Fruit fly (Drosophila melanogaster) whole organism, pupa: ENCODE results near the gene CG13795.

ENCODE experiments used
- CG10348 ChIP-seq: fragments of 200-800 bp; sonication (Bioruptor generic); IDR thresholded peaks from 2 replicates; pipeline ENCODE4 v1.3.6; 2022; ENCODE audit warnings: missing biosample characterization, missing genetic modification characterization
- CG12605 ChIP-seq: fragments of 200-800 bp; sonication (Bioruptor generic); IDR thresholded peaks from 2 replicates; pipeline ENCODE4 v1.3.6; 2022; ENCODE audit warnings: missing biosample characterization, missing genetic modification characterization
- CG13204 ChIP-seq: fragments of 200-800 bp; sonication (Bioruptor generic); optimal IDR thresholded peaks from 2 replicates; lab custom pipeline; 2018; ENCODE audit warnings: missing biosample characterization, mild to moderate bottlenecking, missing genetic modification characterization, moderate library complexity
- CG14655 ChIP-seq: fragments of 200-800 bp; sonication (Bioruptor generic); optimal IDR thresholded peaks from 3 replicates; lab custom pipeline; 2017; ENCODE audit warnings: mild to moderate bottlenecking, missing biosample characterization, missing genetic modification reagents, missing genetic modification characterization
- CG15710 ChIP-seq: fragments of 200-800 bp; sonication (Bioruptor generic); optimal IDR thresholded peaks from 2 replicates; lab custom pipeline; 2018; ENCODE audit warnings: missing biosample characterization, mild to moderate bottlenecking, missing genetic modification characterization, moderate library complexity
- CG17806 ChIP-seq: fragments of 200-800 bp; sonication (Bioruptor generic); optimal IDR thresholded peaks from 2 replicates; lab custom pipeline; 2018; ENCODE audit warnings: missing biosample characterization, mild to moderate bottlenecking, missing genetic modification characterization, moderate library complexity
- CG32121 ChIP-seq: fragments of 200-800 bp; sonication (Bioruptor generic); IDR thresholded peaks from 2 replicates; pipeline ENCODE4 v1.3.6; 2022; ENCODE audit warnings: missing biosample characterization, missing genetic modification characterization
- CG34367 ChIP-seq: fragments of 200-800 bp; sonication (Bioruptor generic); optimal IDR thresholded peaks from 2 replicates; lab custom pipeline; 2018; ENCODE audit warnings: missing biosample characterization, mild to moderate bottlenecking, missing genetic modification characterization
- CG4496 ChIP-seq: fragments of 200-800 bp; sonication (Bioruptor generic); IDR thresholded peaks from 3 replicates; pipeline ENCODE4 v1.3.6; 2022; ENCODE audit warnings: missing biosample characterization, missing genetic modification characterization
- CG8159 ChIP-seq: fragments of 200-800 bp; sonication (Bioruptor generic); optimal IDR thresholded peaks from 3 replicates; lab custom pipeline; 2018; ENCODE audit warnings: missing biosample characterization, mild to moderate bottlenecking, missing genetic modification characterization, moderate library complexity
- CG8301 ChIP-seq: fragments of 200-800 bp; sonication (Bioruptor generic); optimal IDR thresholded peaks from 2 replicates; lab custom pipeline; 2018; ENCODE audit warnings: missing biosample characterization, mild to moderate bottlenecking, missing genetic modification characterization
- CG9948 ChIP-seq: fragments of 200-800 bp; sonication (Bioruptor generic); optimal IDR thresholded peaks from 2 replicates; lab custom pipeline; 2018; ENCODE audit warnings: missing biosample characterization, mild to moderate bottlenecking, missing genetic modification characterization, moderate library complexity
- D1 ChIP-seq: fragments of 200-800 bp; sonication (Bioruptor generic); optimal IDR thresholded peaks from 2 replicates; lab custom pipeline; 2018; ENCODE audit warnings: missing biosample characterization, mild to moderate bottlenecking, missing genetic modification characterization, moderate library complexity
- EcR ChIP-seq: fragments of 200-800 bp; sonication (Bioruptor generic); optimal IDR thresholded peaks from 3 replicates; lab custom pipeline; 2019; ENCODE audit warnings: missing biosample characterization, missing genetic modification characterization, mild to moderate bottlenecking, moderate library complexity, missing genetic modification reagents
- Ets98B ChIP-seq: fragments of 200-800 bp; sonication (Bioruptor generic); IDR thresholded peaks from 2 replicates; pipeline ENCODE4 v1.3.6; 2022; ENCODE audit warnings: missing biosample characterization, missing genetic modification characterization
- Pif1A ChIP-seq: fragments of 200-800 bp; sonication (Bioruptor generic); optimal IDR thresholded peaks from 3 replicates; lab custom pipeline; 2016; ENCODE audit warnings: missing biosample characterization, missing genetic modification characterization
- Pif1B ChIP-seq: fragments of 200-800 bp; sonication (Bioruptor generic); optimal IDR thresholded peaks from 3 replicates; lab custom pipeline; 2016; ENCODE audit warnings: missing biosample characterization, missing genetic modification characterization
- Snoo ChIP-seq: fragments of 200-800 bp; sonication (Bioruptor generic); optimal IDR thresholded peaks from 3 replicates; lab custom pipeline; 2017; ENCODE audit warnings: missing biosample characterization, mild to moderate bottlenecking, missing genetic modification characterization, inconsistent platforms
- fd96Ca ChIP-seq: fragments of 200-800 bp; sonication (Bioruptor generic); IDR thresholded peaks from 3 replicates; pipeline ENCODE4 v1.3.6; 2022; ENCODE audit warnings: missing biosample characterization, missing genetic modification characterization
- gl ChIP-seq: fragments of 200-800 bp; sonication (Bioruptor generic); optimal IDR thresholded peaks from 2 replicates; lab custom pipeline; 2018; ENCODE audit warnings: missing biosample characterization, mild to moderate bottlenecking, missing genetic modification characterization
- rn ChIP-seq: fragments of 200-800 bp; sonication (Bioruptor generic); IDR thresholded peaks from 2 replicates; pipeline ENCODE4 v1.3.6; 2022; ENCODE audit warnings: missing biosample characterization, missing genetic modification characterization

The CG13795 gene

dm6 chr2L:7690961-7691360 is 35.1 kb downstream of the CG13795 start, which contains the start of gene CG18585:
Gene CG18585, minus strand, starts transcription at chr2L:7691061.
- TF ChIP-seq Pif1A = no peak
- TF ChIP-seq fd96Ca = no peak
- no peak for TF ChIP-seq CG8301 (tag; lab: Kevin White, UChicago)

dm6 chr2L:7690449-7690848 is 35.6 kb downstream of the CG13795 start:
- no peak for TF ChIP-seq EcR
- no peak for TF ChIP-seq CG15710
- no peak for TF ChIP-seq CG14655 (GFP tag; lab: Kevin White, UChicago)
- no peak for TF ChIP-seq Ets98B
- TF ChIP-seq Snoo (tag; lab: Kevin White, UChicago) = no peak
- no peak for TF ChIP-seq CG34367 (tag; lab: Kevin White, UChicago)
- TF ChIP-seq CG17806 = no peak
- TF ChIP-seq CG4496 (GFP tag; lab: Robert Waterston, UW) = no peak
- no peak for TF ChIP-seq CG8159 (tag; lab: Kevin White, UChicago)
- no peak for TF ChIP-seq fd96Ca
- no peak for TF ChIP-seq CG10348 (GFP tag; lab: Robert Waterston, UW)
- no peak for TF ChIP-seq CG9948 (tag; lab: Kevin White, UChicago)
- TF ChIP-seq CG12605 (GFP tag; lab: Robert Waterston, UW) = no peak
- TF ChIP-seq Pif1A = no peak
- no peak for TF ChIP-seq CG8301 (tag; lab: Kevin White, UChicago)
- no peak for TF ChIP-seq rn (GFP tag; lab: Robert Waterston, UW)
- no peak for TF ChIP-seq Pif1B (GFP tag; lab: Kevin White, UChicago)
- TF ChIP-seq CG32121 = no peak
- TF ChIP-seq, all 21 proteins: peak for 0

- TF ChIP-seq CG17806 (no peak), Pif1B (GFP tag; lab: Kevin White, UChicago) (no peak), CG32121 (no peak), CG9948 (tag; lab: Kevin White, UChicago) (no peak), CG10348 (GFP tag; lab: Robert Waterston, UW) (no peak), CG34367 (tag; lab: Kevin White, UChicago) (no peak)
Measured at dm6 chr2L:7685290-7685689, 40.8 kb downstream of the CG13795 start.

- TF ChIP-seq CG15710 = no peak
- no peak for TF ChIP-seq CG12605 (GFP tag; lab: Robert Waterston, UW)
- TF ChIP-seq CG8301 (tag; lab: Kevin White, UChicago) = no peak
- TF ChIP-seq D1 (tag; lab: Kevin White, UChicago) = no peak
- no peak for TF ChIP-seq CG4496 (GFP tag; lab: Robert Waterston, UW)
- no peak for TF ChIP-seq CG13204
- no peak for TF ChIP-seq rn (GFP tag; lab: Robert Waterston, UW)
- no peak for TF ChIP-seq CG9948 (tag; lab: Kevin White, UChicago)
- no peak for TF ChIP-seq EcR
- no peak for TF ChIP-seq gl (tag; lab: Kevin White, UChicago)
- TF ChIP-seq Pif1B (GFP tag; lab: Kevin White, UChicago) = no peak
- no peak for TF ChIP-seq CG10348 (GFP tag; lab: Robert Waterston, UW)
- TF ChIP-seq Snoo (tag; lab: Kevin White, UChicago) = no peak
- TF ChIP-seq Ets98B = no peak
- no peak for TF ChIP-seq CG8159 (tag; lab: Kevin White, UChicago)
- TF ChIP-seq CG34367 (tag; lab: Kevin White, UChicago) = no peak
- TF ChIP-seq Pif1A = no peak
- no peak for TF ChIP-seq CG14655 (GFP tag; lab: Kevin White, UChicago)
Measured at dm6 chr2L:7680298-7680697, 45.8 kb downstream of the CG13795 start.

- TF ChIP-seq CG9948 (tag; lab: Kevin White, UChicago) (no peak), rn (GFP tag; lab: Robert Waterston, UW) (no peak), CG12605 (GFP tag; lab: Robert Waterston, UW) (no peak), gl (tag; lab: Kevin White, UChicago) (no peak), Snoo (tag; lab: Kevin White, UChicago) (no peak), D1 (tag; lab: Kevin White, UChicago) (no peak), CG15710 (no peak), Ets98B (no peak), EcR (no peak), CG32121 (no peak), CG4496 (GFP tag; lab: Robert Waterston, UW) (no peak), CG17806 (no peak), fd96Ca (no peak), Pif1A (no peak), CG8301 (tag; lab: Kevin White, UChicago) (no peak)
Measured at dm6 chr2L:7678095-7678784, 47.9 kb downstream of the CG13795 start.

dm6 chr2L:7676982-7677381 is 49.1 kb downstream of the CG13795 start:
- TF ChIP-seq fd96Ca (no peak), CG17806 (no peak), CG13204 (no peak), CG15710 (no peak), CG12605 (GFP tag; lab: Robert Waterston, UW) (no peak), CG14655 (GFP tag; lab: Kevin White, UChicago) (no peak), rn (GFP tag; lab: Robert Waterston, UW) (no peak), D1 (tag; lab: Kevin White, UChicago) (no peak), CG10348 (GFP tag; lab: Robert Waterston, UW) (no peak), Snoo (tag; lab: Kevin White, UChicago) (no peak), CG32121 (no peak), CG34367 (tag; lab: Kevin White, UChicago) (no peak), CG4496 (GFP tag; lab: Robert Waterston, UW) (no peak), CG8301 (tag; lab: Kevin White, UChicago) (no peak), Ets98B (no peak), CG9948 (tag; lab: Kevin White, UChicago) (no peak), CG8159 (tag; lab: Kevin White, UChicago) (no peak), Pif1B (GFP tag; lab: Kevin White, UChicago) (no peak)
